Fruit fly (Drosophila melanogaster): Measurements from ENCODE around the gene Ir25a.

Ir25a gene

dm6 chr2L:4818056-4818455 is 17.0 kb downstream of the Ir25a start, which contains the start of gene CG3225:
Gene CG3225 (minus strand): TSS chr2L:4818245.
- TF ChIP-seq CG9139 (GFP tag; optimal IDR thresholded peaks at IDR 0.05) (no peak), fkh (GFP tag; optimal IDR thresholded peaks at IDR 0.05) (peak; percentile 68), Eip75B (GFP tag; optimal IDR thresholded peaks at IDR 0.05) (no peak)

dm6 chr2L:4813023-4813339 is 22.1 kb downstream of the Ir25a start:
- TF ChIP-seq CG6163 (GFP tag; IDR thresholded peaks at IDR 0.05) (no peak), CG10631 (GFP tag; optimal IDR thresholded peaks at IDR 0.05) (no peak), CG16779 (tag; optimal IDR thresholded peaks at IDR 0.05) (no peak), Eip75B (GFP tag; optimal IDR thresholded peaks at IDR 0.05) (no peak), Eip78C (GFP tag) (no peak), topi (GFP tag; optimal IDR thresholded peaks at IDR 0.05) (no peak)

- no peak for TF ChIP-seq CG31627 (GFP tag; optimal IDR thresholded peaks at IDR 0.05)
- no peak for TF ChIP-seq Met (GFP tag; optimal IDR thresholded peaks at IDR 0.05)
- no peak for TF ChIP-seq pdm3 (GFP tag; optimal IDR thresholded peaks at IDR 0.05)
- TF ChIP-seq CG8319 (GFP tag; optimal IDR thresholded peaks at IDR 0.05): no peak
- TF ChIP-seq CG6792 (GFP tag; optimal IDR thresholded peaks at IDR 0.05): no peak
- no peak for TF ChIP-seq Hr39 (GFP tag; optimal IDR thresholded peaks at IDR 0.05)
- TF ChIP-seq CG6808 (GFP tag; optimal IDR thresholded peaks at IDR 0.05): no peak
- no peak for TF ChIP-seq topi (GFP tag; optimal IDR thresholded peaks at IDR 0.05)
- TF ChIP-seq dac (GFP tag; optimal IDR thresholded peaks at IDR 0.05): no peak
- TF ChIP-seq OdsH (GFP tag; optimal IDR thresholded peaks at IDR 0.05): no peak
- TF ChIP-seq ss (GFP tag; optimal IDR thresholded peaks at IDR 0.05): no peak
- TF ChIP-seq CG32006 (GFP tag; optimal IDR thresholded peaks at IDR 0.05): no peak
- TF ChIP-seq fkh (GFP tag; optimal IDR thresholded peaks at IDR 0.05): no peak
- TF ChIP-seq Blimp-1 (GFP tag; optimal IDR thresholded peaks at IDR 0.05): no peak
- TF ChIP-seq net (GFP tag; optimal IDR thresholded peaks at IDR 0.05): no peak
- no peak for TF ChIP-seq Eip78C (GFP tag)
- no peak for TF ChIP-seq eg (GFP tag; IDR thresholded peaks at IDR 0.05)
Observed at dm6 chr2L:4812261-4813022, 22.7 kb downstream of the Ir25a start, which contains the start of gene CG15629. Gene CG15629 (plus strand): TSS chr2L:4813009.

- peak; percentile 38 for TF ChIP-seq CG6854 (GFP tag; optimal IDR thresholded peaks at IDR 0.05)
- no peak for TF ChIP-seq fkh (GFP tag; optimal IDR thresholded peaks at IDR 0.05)
- no peak for TF ChIP-seq cyc (GFP tag; optimal IDR thresholded peaks at IDR 0.05)
- TF ChIP-seq CG8119 (GFP tag; IDR thresholded peaks at IDR 0.05): peak; percentile 35; the same call in 1 of the 3 replicates
- no peak for TF ChIP-seq Sox102F (GFP tag; optimal IDR thresholded peaks at IDR 0.05)
- peak in 1 of 2 experiments; percentile 27 for TF ChIP-seq ss (GFP tag; optimal IDR thresholded peaks at IDR 0.05)
- no peak for TF ChIP-seq Sox14 (GFP tag; optimal IDR thresholded peaks at IDR 0.05)
- no peak for TF ChIP-seq CG10631 (GFP tag; optimal IDR thresholded peaks at IDR 0.05)
- TF ChIP-seq CG11294 (GFP tag; IDR thresholded peaks at IDR 0.05): 0 out of 2 replicates have a peak, but pooled peaks have one; percentile 10
- peak; percentile 52; the same call in 1 of the 2 replicates for TF ChIP-seq CG15336 (GFP tag; IDR thresholded peaks at IDR 0.05)
- TF ChIP-seq svp (GFP tag): peak; percentile 94
- 0 out of 2 replicates have a peak, but pooled peaks have one; percentile 17 for TF ChIP-seq Gug (GFP tag; IDR thresholded peaks at IDR 0.05)
- no peak for TF ChIP-seq CG11902 (GFP tag; optimal IDR thresholded peaks at IDR 0.05)
- TF ChIP-seq CG6163 (GFP tag; IDR thresholded peaks at IDR 0.05): peak; percentile 43; the same call in 2 of the 3 replicates
- peak; percentile 89 for TF ChIP-seq Eip93F (GFP tag; optimal IDR thresholded peaks at IDR 0.05)
- peak; percentile 58 for TF ChIP-seq Lpt (GFP tag; optimal IDR thresholded peaks at IDR 0.05)
- no peak for TF ChIP-seq CG16779 (tag; optimal IDR thresholded peaks at IDR 0.05)
- TF ChIP-seq CG1621 (tag; optimal IDR thresholded peaks at IDR 0.05): peak; percentile 99
Observed at dm6 chr2L:4811491-4812058, 23.5 kb downstream of the Ir25a start.

Measured in whole organism, prepupa.